Worm (Caenorhabditis elegans) whole organism, young adult: Measurements from ENCODE around the gene K08D8.5.

Experiments used
- F23B12.7 ChIP-seq: sonication (generic microtip); optimal IDR thresholded peaks from 2 replicates; lab custom pipeline; 2017; ENCODE audit warnings: missing genetic modification characterization, mild to moderate bottlenecking, missing compliant biosample characterization, antibody characterized with exemption, moderate library complexity; ENCODE audit not compliant: insufficient read depth
- athp-1 ChIP-seq: sonication (generic microtip); optimal IDR thresholded peaks from 2 replicates; lab custom pipeline; 2017; ENCODE audit warnings: mild to moderate bottlenecking, missing genetic modification characterization, missing compliant biosample characterization
- pha-4 ChIP-seq: fragments of 150-350 bp; sonication (generic microtip); optimal IDR thresholded peaks from 2 replicates; lab custom pipeline; 2014; ENCODE audit warnings: missing biosample characterization, missing genetic modification reagents, missing genetic modification characterization

- TF ChIP-seq pha-4 (tag; lab: Kevin White, UChicago) = no peak
- no peak for TF ChIP-seq F23B12.7 (tag; lab: Kevin White, UChicago)
- no peak for TF ChIP-seq athp-1 (tag; lab: Kevin White, UChicago)
Measured at ce11 chrIV:12886012-12886411, 25.9 kb downstream of the K08D8.5 start.
